Worm (Caenorhabditis elegans) whole organism, midembryonic: Measurements from ENCODE around the gene F53G2.13.

Source experiments
- tab-1 ChIP-seq: fragments of 200-800 bp; sonication (Bioruptor generic); IDR thresholded peaks from 2 replicates; pipeline ENCODE4 v1.3.6; 2022; ENCODE audit warnings: missing genetic modification characterization, missing compliant biosample characterization
- ztf-23 ChIP-seq: fragments of 200-800 bp; sonication (Bioruptor generic); IDR thresholded peaks from 2 replicates; pipeline ENCODE4 v1.3.6; 2022; ENCODE audit warnings: missing genetic modification reagents, missing genetic modification characterization, missing compliant biosample characterization
- ztf-29 ChIP-seq: fragments of 200-800 bp; sonication (Bioruptor generic); IDR thresholded peaks from 2 replicates; pipeline ENCODE4 v1.3.6; 2022; ENCODE audit warnings: missing genetic modification reagents, missing genetic modification characterization, missing compliant biosample characterization

- no peak for TF ChIP-seq ztf-23
- TF ChIP-seq ztf-29 (GFP tag; lab: Robert Waterston, UW) = no peak
- no peak for TF ChIP-seq tab-1 (GFP tag; lab: Robert Waterston, UW)
Measured at ce11 chrII:2479047-2479446, 4.6 kb upstream of the F53G2.13 start, which contains the start of gene F53G2.12.
